Worm (Caenorhabditis elegans): Measurements from ENCODE around the gene C15C8.8.

- no peak for TF ChIP-seq ceh-16 (tag; optimal IDR thresholded peaks at IDR 0.05)
- TF ChIP-seq peb-1 (tag; optimal IDR thresholded peaks at IDR 0.05): no peak
- no peak for TF ChIP-seq alr-1 (tag; optimal IDR thresholded peaks at IDR 0.05)
- TF ChIP-seq skn-1 (tag; optimal IDR thresholded peaks at IDR 0.05): no peak
- no peak for TF ChIP-seq nhr-11 (tag; optimal IDR thresholded peaks at IDR 0.05)
- no peak for TF ChIP-seq mab-5 (tag; optimal IDR thresholded peaks at IDR 0.05)
- no peak for TF ChIP-seq ceh-82 (tag; optimal IDR thresholded peaks at IDR 0.05)
- TF ChIP-seq nhr-21 (tag; optimal IDR thresholded peaks at IDR 0.05): no peak
- TF ChIP-seq ama-1 (optimal IDR thresholded peaks at IDR 0.05): no peak
- TF ChIP-seq nhr-12 (tag; optimal IDR thresholded peaks at IDR 0.05): no peak
Observed at ce11 chrV:12790188-12790587, 37.9 kb upstream of the C15C8.8 start, which contains the start of gene srbc-43.

All from whole organism, L2 larva.